Worm (Caenorhabditis elegans) whole organism, midembryonic: ENCODE results near the gene clec-218.

Experiments
- T22C8.4 ChIP-seq: fragments of 200-800 bp; sonication (Bioruptor generic); IDR thresholded peaks from 2 replicates; pipeline ENCODE4 v1.3.6; 2022; ENCODE audit warnings: missing genetic modification characterization, missing compliant biosample characterization
- cog-1 ChIP-seq: sonication (generic microtip); optimal IDR thresholded peaks from 2 replicates; lab custom pipeline; 2016; ENCODE audit warnings: missing genetic modification characterization, missing compliant biosample characterization
- med-1 ChIP-seq: sonication (generic microtip); optimal IDR thresholded peaks from 2 replicates; lab custom pipeline; 2017; ENCODE audit warnings: missing genetic modification characterization, mild to moderate bottlenecking, missing compliant biosample characterization, antibody characterized with exemption, missing genetic modification reagents; ENCODE audit not compliant: insufficient read depth
- ref-1 ChIP-seq: fragments of 200-800 bp; sonication (Bioruptor generic); conservative IDR thresholded peaks from 2 replicates; pipeline ENCODE4 v1.3.6; 2022; ENCODE audit warnings: missing genetic modification reagents, missing genetic modification characterization, missing compliant biosample characterization
- tab-1 ChIP-seq: fragments of 200-800 bp; sonication (Bioruptor generic); IDR thresholded peaks from 2 replicates; pipeline ENCODE4 v1.3.6; 2022; ENCODE audit warnings: missing genetic modification characterization, missing compliant biosample characterization

DNA sequence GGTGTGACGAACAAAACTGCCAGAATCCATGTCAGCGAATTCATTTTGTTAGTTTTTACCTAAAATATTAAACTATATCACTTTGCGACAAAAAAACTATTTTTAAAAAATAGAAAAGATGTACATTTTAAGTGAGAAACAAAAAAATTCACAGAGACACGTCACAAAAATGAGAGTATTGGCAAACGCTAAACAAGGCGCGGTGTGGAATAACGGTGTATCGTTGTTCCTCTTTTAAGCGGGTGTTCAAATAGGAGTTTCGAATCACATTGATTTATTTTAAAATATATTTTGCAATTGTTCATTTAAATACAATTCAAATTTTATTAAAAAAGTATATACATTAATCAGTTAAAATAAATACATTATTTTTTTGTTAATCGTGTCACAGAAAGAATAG lies 5.2 kb upstream of the clec-218 start, which contains the start of gene sel-9:
- TF ChIP-seq tab-1 (GFP tag; lab: Robert Waterston, UW) (no peak), med-1 (GFP tag; lab: Kevin White, UChicago) (no peak), ref-1 (no peak), cog-1 (tag; lab: Kevin White, UChicago) (no peak), T22C8.4 (GFP tag; lab: Robert Waterston, UW) (no peak)
